Worm (Caenorhabditis elegans) whole organism, young adult: ENCODE measurements around the gene miz-1.

Source experiments
- K11D2.4 ChIP-seq: fragments of 200-800 bp; sonication (Bioruptor generic); IDR thresholded peaks from 2 replicates; pipeline ENCODE4 v1.3.6; 2022; ENCODE audit warnings: missing genetic modification reagents, missing genetic modification characterization, missing compliant biosample characterization
- bed-1 ChIP-seq: fragments of 200-800 bp; sonication (Bioruptor generic); IDR thresholded peaks from 2 replicates; pipeline ENCODE4 v1.3.6; 2022; ENCODE audit warnings: missing genetic modification reagents, missing genetic modification characterization, missing compliant biosample characterization
- dpl-1 ChIP-seq: fragments of 150-350 bp; optimal IDR thresholded peaks from 2 replicates; lab custom pipeline; 2014; ENCODE audit warnings: missing biosample characterization, missing genetic modification reagents, missing genetic modification characterization
- efl-1 ChIP-seq: fragments of 150-350 bp; optimal IDR thresholded peaks from 2 replicates; lab custom pipeline; 2014; ENCODE audit warnings: missing biosample characterization, missing genetic modification reagents, missing genetic modification characterization
- ets-4 ChIP-seq: fragments of 200-800 bp; sonication (Bioruptor generic); optimal IDR thresholded peaks from 2 replicates; lab custom pipeline; 2018; ENCODE audit warnings: mild to moderate bottlenecking, missing genetic modification characterization, missing compliant biosample characterization
- him-1 ChIP-seq: sonication (generic microtip); optimal IDR thresholded peaks from 2 replicates; lab custom pipeline; 2016; ENCODE audit warnings: missing genotype, missing genetic modification reagents, missing genetic modification characterization, missing compliant biosample characterization
- let-607 ChIP-seq, 2 experiments: fragments of 200-800 bp in 1 of 2; sonication (Bioruptor generic) in 1 of 2; sonication (generic microtip) in 1 of 2; optimal IDR thresholded peaks; 2 replicates each; lab custom pipeline; 2016 to 2018; ENCODE audit warnings: mild to moderate bottlenecking in 2 of 2, missing compliant biosample characterization in 2 of 2, missing genetic modification characterization in 2 of 2, moderate library complexity in 2 of 2, missing genotype in 1 of 2
- mcd-1 ChIP-seq: fragments of 200-800 bp; sonication (Bioruptor generic); IDR thresholded peaks from 2 replicates; pipeline ENCODE4 v1.3.6; 2022; ENCODE audit warnings: missing genetic modification reagents, missing genetic modification characterization, missing compliant biosample characterization
- snpc-4 ChIP-seq, 5 experiments: fragments of 150-350 bp in 1 of 5; sonication (generic microtip) in 4 of 5; optimal IDR thresholded peaks; 2 replicates each; lab custom pipeline; 2014 to 2018; ENCODE audit warnings: missing genetic modification characterization in 5 of 5, missing biosample characterization in 3 of 5, antibody characterized with exemption in 2 of 5, mild to moderate bottlenecking in 2 of 5, missing compliant biosample characterization in 2 of 5, missing genotype in 2 of 5, moderate library complexity in 2 of 5, missing genetic modification reagents in 1 of 5
- unc-62 ChIP-seq: fragments of 150-350 bp; optimal IDR thresholded peaks from 2 replicates; lab custom pipeline; 2014; ENCODE audit warnings: missing biosample characterization, missing genetic modification reagents, missing genetic modification characterization
- xnd-1 ChIP-seq: sonication (generic microtip); optimal IDR thresholded peaks from 2 replicates; lab custom pipeline; 2016; ENCODE audit warnings: missing genotype, missing genetic modification reagents, missing genetic modification characterization, missing compliant biosample characterization

ce11 chrIV:10784085-10784484, 28.1 kb upstream of the miz-1 start:
- TF ChIP-seq dpl-1 (GFP tag; lab: Kevin White, UChicago) (no peak), mcd-1 (GFP tag; lab: Robert Waterston, UW) (no peak), let-607 (tag; optimal IDR thresholded peaks at IDR 0.05; lab: Kevin White, UChicago) (no peak), efl-1 (no peak), snpc-4 (GFP tag; optimal IDR thresholded peaks at IDR 0.05; lab: Kevin White, UChicago) (no peak), snpc-4 (tag; optimal IDR thresholded peaks at IDR 0.05; lab: Kevin White, UChicago) (no peak), unc-62 (GFP tag; lab: Kevin White, UChicago) (no peak), bed-1 (GFP tag; lab: Robert Waterston, UW) (no peak), K11D2.4 (GFP tag; lab: Robert Waterston, UW) (no peak), him-1 (tag; lab: Kevin White, UChicago) (no peak), xnd-1 (no peak), ets-4 (GFP tag; lab: Kevin White, UChicago) (no peak)
